Worm (Caenorhabditis elegans) whole organism, late embryonic: Measurements from ENCODE around the gene Y116A8C.463.

Experiments used
- ama-1 ChIP-seq: fragments of 150-350 bp; optimal IDR thresholded peaks from 2 replicates; lab custom pipeline; 2014
- ceh-22 ChIP-seq: sonication (generic microtip); optimal IDR thresholded peaks from 2 replicates; lab custom pipeline; 2017; ENCODE audit warnings: missing biosample characterization, missing genetic modification characterization
- ceh-6 ChIP-seq: fragments of 200-800 bp; sonication (Bioruptor generic); optimal IDR thresholded peaks from 2 replicates; lab custom pipeline; 2018; ENCODE audit warnings: mild to moderate bottlenecking, missing genetic modification characterization, missing compliant biosample characterization
- ceh-9 ChIP-seq: sonication (generic microtip); optimal IDR thresholded peaks from 2 replicates; lab custom pipeline; 2016; ENCODE audit warnings: mild to moderate bottlenecking, missing genetic modification characterization, inconsistent platforms, missing compliant biosample characterization
- dmd-4 ChIP-seq: sonication (generic microtip); optimal IDR thresholded peaks from 2 replicates; lab custom pipeline; 2016; ENCODE audit warnings: borderline replicate concordance, missing genetic modification characterization, missing compliant biosample characterization
- elt-4 ChIP-seq: sonication (generic microtip); optimal IDR thresholded peaks from 2 replicates; lab custom pipeline; 2016; ENCODE audit warnings: missing genetic modification characterization, missing compliant biosample characterization
- fkh-10 ChIP-seq: fragments of 150-350 bp; optimal IDR thresholded peaks from 2 replicates; lab custom pipeline; 2014; ENCODE audit warnings: missing biosample characterization, missing genetic modification reagents, missing genetic modification characterization
- lin-11 ChIP-seq: fragments of 200-800 bp; sonication (Bioruptor generic); optimal IDR thresholded peaks from 2 replicates; lab custom pipeline; 2018; ENCODE audit warnings: mild to moderate bottlenecking, missing genetic modification characterization, missing compliant biosample characterization
- nhr-11 ChIP-seq: fragments of 150-350 bp; optimal IDR thresholded peaks from 2 replicates; lab custom pipeline; 2014; ENCODE audit warnings: missing biosample characterization, missing genetic modification characterization
- nhr-232 ChIP-seq: sonication (generic microtip); optimal IDR thresholded peaks from 2 replicates; lab custom pipeline; 2016; ENCODE audit warnings: missing genetic modification characterization, missing compliant biosample characterization
- pha-4 ChIP-seq: fragments of 150-350 bp; optimal IDR thresholded peaks from 2 replicates; lab custom pipeline; 2018; ENCODE audit warnings: missing biosample characterization, missing genetic modification reagents, missing genetic modification characterization
- pros-1 ChIP-seq: fragments of 150-350 bp; optimal IDR thresholded peaks from 2 replicates; lab custom pipeline; 2014; ENCODE audit warnings: missing biosample characterization, missing genetic modification reagents, missing genetic modification characterization
- rnt-1 ChIP-seq: sonication (generic microtip); optimal IDR thresholded peaks from 2 replicates; lab custom pipeline; 2016; ENCODE audit warnings: missing genetic modification characterization, missing compliant biosample characterization
- ztf-16 ChIP-seq: sonication (generic microtip); optimal IDR thresholded peaks from 2 replicates; lab custom pipeline; 2017; ENCODE audit warnings: missing genetic modification characterization, missing compliant biosample characterization

ce11 chrIV:16917831-16918429 is 1.6 kb upstream of the Y116A8C.463 start, which contains the start of the genes Y116A8C.469 and Y116A8C.468:
- no peak for TF ChIP-seq lin-11 (tag; lab: Kevin White, UChicago)
- TF ChIP-seq ceh-22 (tag; lab: Kevin White, UChicago), result no peak
- no peak for TF ChIP-seq fkh-10
- TF ChIP-seq nhr-232 (tag; lab: Kevin White, UChicago), result no peak
- no peak for TF ChIP-seq pros-1 (tag; lab: Kevin White, UChicago)
- TF ChIP-seq pha-4 (tag; lab: Kevin White, UChicago), result no peak
- no peak for TF ChIP-seq rnt-1
- TF ChIP-seq ceh-6 (GFP tag; lab: Kevin White, UChicago), result no peak
- TF ChIP-seq nhr-11, result no peak
- TF ChIP-seq dmd-4 (tag; lab: Kevin White, UChicago), result no peak
- no peak for TF ChIP-seq ztf-16
- no peak for TF ChIP-seq ceh-9 (tag; lab: Kevin White, UChicago)
- TF ChIP-seq elt-4 (tag; lab: Kevin White, UChicago), result no peak
- no peak for TF ChIP-seq ama-1 (lab: Kevin White, UChicago)
